Worm (Caenorhabditis elegans): Measurements from ENCODE around the gene srz-31.

The srz-31 gene

ce11 chrIV:14114357-14114756, 22.8 kb upstream of the srz-31 start:
- no peak for TF ChIP-seq pha-4 (tag; optimal IDR thresholded peaks at IDR 0.05)

DNA sequence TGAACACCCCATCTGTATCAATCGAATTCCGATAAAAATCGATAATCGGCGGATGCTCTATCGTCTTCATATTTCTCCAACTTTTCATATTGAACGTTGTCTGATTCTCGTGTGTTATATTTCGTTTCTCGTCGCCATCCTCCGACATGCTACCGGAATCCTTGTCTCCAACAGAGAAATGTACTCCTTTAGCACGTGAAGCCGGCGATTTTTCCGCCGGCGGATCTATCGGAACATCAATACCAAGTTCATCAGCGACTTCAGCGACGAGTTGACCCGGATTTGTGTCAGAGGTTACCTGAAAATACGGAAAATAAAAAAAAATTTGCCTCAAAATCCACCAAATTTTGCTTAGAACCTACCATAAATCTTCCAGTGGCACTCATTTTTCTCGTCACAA, 22.1 kb upstream of the srz-31 start:
- TF ChIP-seq ceh-22 (tag; optimal IDR thresholded peaks at IDR 0.05): no peak
- no peak for TF ChIP-seq ceh-24 (tag; optimal IDR thresholded peaks at IDR 0.05)
- no peak for TF ChIP-seq hlh-8 (tag; optimal IDR thresholded peaks at IDR 0.05)

DNA sequence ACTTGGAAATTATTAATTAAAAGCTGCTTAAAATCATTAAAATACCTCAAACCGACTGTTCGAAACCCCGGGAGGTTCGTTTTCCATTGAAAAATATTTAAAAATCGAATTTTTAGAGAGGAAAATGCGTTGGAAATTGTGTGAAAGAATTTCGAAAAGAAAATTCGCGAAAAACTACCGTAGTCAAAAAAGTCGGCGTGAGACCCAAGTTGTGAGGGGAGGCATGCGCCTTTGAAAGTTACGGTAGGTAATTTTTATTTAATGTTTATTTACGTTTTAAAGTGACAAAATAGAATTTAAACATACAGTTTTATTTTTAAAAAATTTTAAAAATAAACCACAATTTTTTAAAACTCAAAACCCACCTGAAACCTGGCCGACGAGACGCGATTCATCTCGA, 21.6 kb upstream of the srz-31 start:
- TF ChIP-seq mec-3 (tag; optimal IDR thresholded peaks at IDR 0.05; ENCODE audit: borderline replicate concordance) (no peak), sox-4 (tag; optimal IDR thresholded peaks at IDR 0.05) (no peak), K02D7.2 (tag; optimal IDR thresholded peaks at IDR 0.05) (no peak), rnt-1 (tag; optimal IDR thresholded peaks at IDR 0.05) (no peak), ceh-14 (tag; optimal IDR thresholded peaks at IDR 0.05) (no peak), pag-3 (tag; optimal IDR thresholded peaks at IDR 0.05; ENCODE audit: borderline replicate concordance) (no peak), unc-55 (GFP tag; optimal IDR thresholded peaks at IDR 0.05) (no peak), pat-9 (tag; optimal IDR thresholded peaks at IDR 0.05) (no peak), lin-11 (tag; optimal IDR thresholded peaks at IDR 0.05) (no peak), pqm-1 (tag; optimal IDR thresholded peaks at IDR 0.05) (no peak), lim-6 (tag; optimal IDR thresholded peaks at IDR 0.05) (no peak)

DNA sequence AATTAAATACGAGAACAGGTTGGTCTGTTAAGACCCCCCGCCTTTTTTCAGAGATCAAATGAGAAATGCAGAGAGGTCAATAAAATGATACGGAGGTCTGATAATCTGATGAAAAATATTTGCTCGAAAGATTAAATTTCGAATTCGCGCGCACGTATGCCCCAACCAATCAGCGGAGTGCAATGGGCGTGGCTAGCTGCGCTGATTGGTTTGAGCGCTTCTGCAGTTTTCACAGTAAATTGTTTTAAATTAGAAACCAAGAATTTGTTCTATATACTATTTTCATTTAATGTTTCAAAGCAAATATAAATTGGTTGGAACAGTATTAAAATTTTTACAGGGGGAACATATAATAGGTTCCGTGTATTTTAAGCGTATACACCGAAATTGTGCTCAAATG, 17.8 kb upstream of the srz-31 start:
- no peak for TF ChIP-seq zip-5 (tag; optimal IDR thresholded peaks at IDR 0.05)
- no peak for TF ChIP-seq elt-2 (tag; optimal IDR thresholded peaks at IDR 0.05)
- no peak for TF ChIP-seq K02D7.2 (tag; optimal IDR thresholded peaks at IDR 0.05)
- peak; percentile 98 for TF ChIP-seq nfya-1 (tag; optimal IDR thresholded peaks at IDR 0.05)
- TF ChIP-seq C08G9.2 (tag; optimal IDR thresholded peaks at IDR 0.05): no peak

- TF ChIP-seq ceh-34 (tag; optimal IDR thresholded peaks at IDR 0.05) (no peak), ceh-2 (tag; optimal IDR thresholded peaks at IDR 0.05) (no peak), fkh-10 (GFP tag; optimal IDR thresholded peaks at IDR 0.05) (no peak), pros-1 (tag; optimal IDR thresholded peaks at IDR 0.05) (no peak), mec-3 (tag; optimal IDR thresholded peaks at IDR 0.05; ENCODE audit: borderline replicate concordance) (no peak), odd-2 (tag; optimal IDR thresholded peaks at IDR 0.05) (no peak), sox-4 (tag; optimal IDR thresholded peaks at IDR 0.05) (no peak)
Measured at ce11 chrIV:14123956-14124355, 13.2 kb upstream of the srz-31 start, which contains the start of gene nkcc-1. Gene nkcc-1 (minus strand): TSS chrIV:14124056.

- no peak for TF ChIP-seq lin-11 (tag; optimal IDR thresholded peaks at IDR 0.05)
- no peak for TF ChIP-seq ceh-45 (GFP tag; IDR thresholded peaks at IDR 0.05)
- no peak for TF ChIP-seq ceh-19 (GFP tag; optimal IDR thresholded peaks at IDR 0.05)
- TF ChIP-seq rnt-1 (tag; optimal IDR thresholded peaks at IDR 0.05): peak; percentile 31
- TF ChIP-seq npax-4 (tag; optimal IDR thresholded peaks at IDR 0.05): no peak
- TF ChIP-seq pat-9 (tag; optimal IDR thresholded peaks at IDR 0.05): no peak
- TF ChIP-seq pha-4 (tag; optimal IDR thresholded peaks at IDR 0.05): no peak
- no peak for TF ChIP-seq ceh-14 (tag; optimal IDR thresholded peaks at IDR 0.05)
- no peak for TF ChIP-seq F13H6.1 (tag; optimal IDR thresholded peaks at IDR 0.05)
- no peak for TF ChIP-seq hlh-8 (tag; optimal IDR thresholded peaks at IDR 0.05)
- TF ChIP-seq elt-2 (tag; optimal IDR thresholded peaks at IDR 0.05): peak; percentile 97
- peak; percentile 63 for TF ChIP-seq nfya-1 (tag; optimal IDR thresholded peaks at IDR 0.05)
- no peak for TF ChIP-seq ceh-24 (tag; optimal IDR thresholded peaks at IDR 0.05)
- TF ChIP-seq lim-6 (tag; optimal IDR thresholded peaks at IDR 0.05): no peak
- peak; percentile 23 for TF ChIP-seq ceh-31 (tag; optimal IDR thresholded peaks at IDR 0.05)
- TF ChIP-seq pros-1 (tag; optimal IDR thresholded peaks at IDR 0.05): no peak
- TF ChIP-seq K09A11.1 (tag; optimal IDR thresholded peaks at IDR 0.05; ENCODE audit: insufficient read depth): no peak
- TF ChIP-seq odd-2 (tag; optimal IDR thresholded peaks at IDR 0.05): no peak
- TF ChIP-seq ceh-34 (tag; optimal IDR thresholded peaks at IDR 0.05): no peak
- TF ChIP-seq T23F11.4 (GFP tag; optimal IDR thresholded peaks at IDR 0.05): no peak
- no peak for TF ChIP-seq K02D7.2 (tag; optimal IDR thresholded peaks at IDR 0.05)
- peak; percentile 36 for TF ChIP-seq unc-55 (GFP tag; optimal IDR thresholded peaks at IDR 0.05)
- TF ChIP-seq pha-2 (tag; optimal IDR thresholded peaks at IDR 0.05): no peak
- TF ChIP-seq ceh-30 (tag; optimal IDR thresholded peaks at IDR 0.05): no peak
- TF ChIP-seq C08G9.2 (tag; optimal IDR thresholded peaks at IDR 0.05): no peak
- no peak for TF ChIP-seq ttx-3 (tag; optimal IDR thresholded peaks at IDR 0.05)
- TF ChIP-seq syd-9 (tag; optimal IDR thresholded peaks at IDR 0.05): peak; percentile 4
- TF ChIP-seq ceh-9 (tag; optimal IDR thresholded peaks at IDR 0.05): no peak
- no peak for TF ChIP-seq unc-86 (tag; optimal IDR thresholded peaks at IDR 0.05)
- peak; percentile 39 for TF ChIP-seq tbx-2 (tag; optimal IDR thresholded peaks at IDR 0.05)
Measured at ce11 chrIV:14127805-14128610, 9.2 kb upstream of the srz-31 start, which contains the start of gene H12I19.115. Gene H12I19.115 (minus strand): TSS chrIV:14127855.

Data from whole organism, late embryonic.